Worm (Caenorhabditis elegans) whole organism, L4/young adult: ENCODE measurements around the gene lrr-1.

Source experiments
- W03F9.2 ChIP-seq: fragments of 150-350 bp; optimal IDR thresholded peaks from 2 replicates; lab custom pipeline; 2014; ENCODE audit warnings: missing biosample characterization, missing genetic modification characterization
- dao-5 ChIP-seq: sonication (generic microtip); optimal IDR thresholded peaks from 2 replicates; lab custom pipeline; 2016; ENCODE audit warnings: missing genotype, missing genetic modification characterization, moderate library complexity, missing compliant biosample characterization
- him-1 ChIP-seq: sonication (generic microtip); optimal IDR thresholded peaks from 2 replicates; lab custom pipeline; 2016; ENCODE audit warnings: missing genotype, missing genetic modification reagents, missing genetic modification characterization, missing compliant biosample characterization

ce11 chrII:5016977-5017585, 19.2 kb downstream of the lrr-1 start:
- peak; percentile 45 for TF ChIP-seq W03F9.2 (tag; lab: Kevin White, UChicago)
- peak; percentile 12 for TF ChIP-seq him-1
- TF ChIP-seq dao-5 (tag; lab: Kevin White, UChicago): no peak
